Fruit fly (Drosophila melanogaster) whole organism, embryonic: ENCODE data around the gene CG14196.

ENCODE experiments used
- Ada2b ChIP-seq: fragments of 200-800 bp; sonication (Bioruptor generic); IDR thresholded peaks from 2 replicates; pipeline ENCODE4 v1.3.6; 2022; ENCODE audit warnings: missing biosample characterization, missing genetic modification characterization
- BEAF-32 ChIP-seq: fragments of 200-800 bp; sonication (Bioruptor generic); optimal IDR thresholded peaks from 3 replicates; lab custom pipeline; 2017; ENCODE audit warnings: missing biosample characterization, missing genetic modification characterization, mild to moderate bottlenecking, moderate library complexity, missing genetic modification reagents
- Bgb ChIP-seq: fragments of 200-800 bp; sonication (Bioruptor generic); IDR thresholded peaks from 2 replicates; pipeline ENCODE4 v1.3.6; 2022; ENCODE audit warnings: missing biosample characterization, missing genetic modification characterization; ENCODE audit not compliant: partially characterized antibody
- CG10543 ChIP-seq: fragments of 200-800 bp; sonication (Bioruptor generic); optimal IDR thresholded peaks from 3 replicates; lab custom pipeline; 2017; ENCODE audit warnings: missing biosample characterization, mild to moderate bottlenecking, missing genetic modification characterization, moderate library complexity
- CG12071 ChIP-seq: fragments of 200-800 bp; sonication (Bioruptor generic); optimal IDR thresholded peaks from 3 replicates; lab custom pipeline; 2018; ENCODE audit warnings: missing biosample characterization, mild to moderate bottlenecking, missing genetic modification characterization
- CG13624 ChIP-seq: fragments of 200-800 bp; sonication (Bioruptor generic); optimal IDR thresholded peaks from 2 replicates; lab custom pipeline; 2016; ENCODE audit warnings: missing biosample characterization, missing genetic modification characterization
- CG14710 ChIP-seq: fragments of 200-800 bp; sonication (Bioruptor generic); optimal IDR thresholded peaks from 3 replicates; lab custom pipeline; 2019; ENCODE audit warnings: missing biosample characterization, mild to moderate bottlenecking, missing genetic modification characterization, moderate library complexity
- CG16813 ChIP-seq: fragments of 200-800 bp; sonication (Bioruptor generic); IDR thresholded peaks from 3 replicates; pipeline ENCODE4 v1.3.6; 2022; ENCODE audit warnings: missing biosample characterization, missing genetic modification characterization; ENCODE audit not compliant: partially characterized antibody
- CG17359 ChIP-seq: fragments of 200-800 bp; sonication (Bioruptor generic); optimal IDR thresholded peaks from 3 replicates; lab custom pipeline; 2018; ENCODE audit warnings: missing biosample characterization, mild to moderate bottlenecking, missing genetic modification characterization, moderate library complexity
- CG2678 ChIP-seq: fragments of 200-800 bp; sonication (Bioruptor generic); optimal IDR thresholded peaks from 3 replicates; lab custom pipeline; 2019; ENCODE audit warnings: missing biosample characterization, mild to moderate bottlenecking, missing genetic modification characterization, moderate library complexity
- CG2712 ChIP-seq: fragments of 200-800 bp; optimal IDR thresholded peaks from 3 replicates; lab custom pipeline; 2019; ENCODE audit warnings: missing biosample characterization, mild to moderate bottlenecking, missing genetic modification characterization, moderate library complexity
- CG3838 ChIP-seq: fragments of 200-800 bp; sonication (Bioruptor generic); optimal IDR thresholded peaks from 3 replicates; lab custom pipeline; 2016; ENCODE audit warnings: missing biosample characterization, missing genetic modification characterization
- CG4360 ChIP-seq: fragments of 200-800 bp; sonication (Bioruptor generic); IDR thresholded peaks from 2 replicates; pipeline ENCODE4 v1.3.6; 2022; ENCODE audit warnings: missing biosample characterization, missing genetic modification characterization
- CG4404 ChIP-seq: fragments of 200-800 bp; sonication (Bioruptor generic); IDR thresholded peaks from 2 replicates; pipeline ENCODE4 v1.3.6; 2022; ENCODE audit warnings: missing biosample characterization, missing genetic modification characterization
- CG4707 ChIP-seq: fragments of 200-800 bp; sonication (Bioruptor generic); optimal IDR thresholded peaks from 2 replicates; lab custom pipeline; 2018; ENCODE audit warnings: missing biosample characterization, mild to moderate bottlenecking, missing genetic modification characterization, moderate library complexity
- CTCF ChIP-seq: fragments of 200-800 bp; sonication (Bioruptor generic); optimal IDR thresholded peaks from 2 replicates; lab custom pipeline; 2017; ENCODE audit warnings: missing biosample characterization, mild to moderate bottlenecking, missing genetic modification characterization, moderate library complexity
- CrebB ChIP-seq: fragments of 200-800 bp; sonication (Bioruptor generic); optimal IDR thresholded peaks from 3 replicates; lab custom pipeline; 2018; ENCODE audit warnings: missing biosample characterization, mild to moderate bottlenecking, missing genetic modification characterization
- D19A ChIP-seq: fragments of 200-800 bp; optimal IDR thresholded peaks from 3 replicates; lab custom pipeline; 2019; ENCODE audit warnings: missing biosample characterization, mild to moderate bottlenecking, missing genetic modification characterization, moderate library complexity
- Dp ChIP-seq: fragments of 200-800 bp; sonication (Bioruptor generic); optimal IDR thresholded peaks from 2 replicates; lab custom pipeline; 2018; ENCODE audit warnings: missing biosample characterization, mild to moderate bottlenecking, missing genetic modification characterization, moderate library complexity
- Dref ChIP-seq: fragments of 200-800 bp; sonication (Bioruptor generic); IDR thresholded peaks from 2 replicates; pipeline ENCODE4 v1.3.6; 2022; ENCODE audit warnings: missing biosample characterization, missing genetic modification characterization
- E2f2 ChIP-seq: fragments of 200-800 bp; sonication (Bioruptor generic); IDR thresholded peaks from 2 replicates; pipeline ENCODE4 v1.3.6; 2022; ENCODE audit warnings: missing biosample characterization, missing genetic modification characterization
- HmgZ ChIP-seq: fragments of 200-800 bp; sonication (Bioruptor generic); optimal IDR thresholded peaks from 2 replicates; lab custom pipeline; 2018; ENCODE audit warnings: missing biosample characterization, mild to moderate bottlenecking, missing genetic modification characterization
- Jarid2 ChIP-seq: fragments of 200-800 bp; sonication (Bioruptor generic); optimal IDR thresholded peaks from 3 replicates; lab custom pipeline; 2017; ENCODE audit warnings: mild to moderate bottlenecking, missing biosample characterization, missing genetic modification reagents, missing genetic modification characterization
- Med ChIP-seq: fragments of 200-800 bp; sonication (Bioruptor generic); peaks from one replicate; lab custom pipeline; 2016; ENCODE audit warnings: missing biosample characterization, missing genetic modification characterization, mild to moderate bottlenecking, inconsistent platforms, moderate library complexity
- Scr ChIP-seq: fragments of 200-800 bp; sonication (Bioruptor generic); IDR thresholded peaks from 2 replicates; pipeline ENCODE4 v1.3.6; 2022; ENCODE audit warnings: missing biosample characterization, missing genetic modification characterization; ENCODE audit not compliant: partially characterized antibody
- Sry-δ ChIP-seq: fragments of 200-800 bp; sonication (Bioruptor generic); optimal IDR thresholded peaks from 2 replicates; lab custom pipeline; 2016; ENCODE audit warnings: missing biosample characterization, missing genetic modification characterization
- amos ChIP-seq: fragments of 200-800 bp; sonication (Bioruptor generic); IDR thresholded peaks from 2 replicates; pipeline ENCODE4 v1.3.6; 2022; ENCODE audit warnings: missing biosample characterization, missing genetic modification characterization; ENCODE audit not compliant: partially characterized antibody
- ato ChIP-seq: fragments of 200-800 bp; sonication (Bioruptor generic); IDR thresholded peaks from 2 replicates; pipeline ENCODE4 v1.3.6; 2022; ENCODE audit warnings: missing biosample characterization, missing genetic modification characterization; ENCODE audit not compliant: partially characterized antibody
- bbx ChIP-seq: fragments of 200-800 bp; sonication (Bioruptor generic); IDR thresholded peaks from 2 replicates; pipeline ENCODE4 v1.3.6; 2022; ENCODE audit warnings: missing biosample characterization, missing genetic modification characterization; ENCODE audit not compliant: partially characterized antibody
- da ChIP-seq: fragments of 200-800 bp; sonication (Bioruptor generic); optimal IDR thresholded peaks from 2 replicates; lab custom pipeline; 2016; ENCODE audit warnings: missing biosample characterization, missing genetic modification characterization
- dimm ChIP-seq: fragments of 200-800 bp; sonication (Bioruptor generic); IDR thresholded peaks from 2 replicates; pipeline ENCODE4 v1.3.6; 2022; ENCODE audit warnings: missing biosample characterization, missing genetic modification characterization
- dysf ChIP-seq: fragments of 200-800 bp; sonication (Bioruptor generic); IDR thresholded peaks from 3 replicates; pipeline ENCODE4 v1.3.6; 2022; ENCODE audit warnings: missing biosample characterization, missing genetic modification characterization
- fd3F ChIP-seq: fragments of 200-800 bp; sonication (Bioruptor generic); optimal IDR thresholded peaks from 2 replicates; lab custom pipeline; 2018; ENCODE audit warnings: missing biosample characterization, mild to moderate bottlenecking, missing genetic modification characterization, moderate library complexity
- grau ChIP-seq: fragments of 200-800 bp; optimal IDR thresholded peaks from 3 replicates; lab custom pipeline; 2019; ENCODE audit warnings: missing biosample characterization, mild to moderate bottlenecking, missing genetic modification characterization, moderate library complexity
- ken ChIP-seq: fragments of 200-800 bp; sonication (Bioruptor generic); IDR thresholded peaks from 3 replicates; pipeline ENCODE4 v1.3.6; 2022; ENCODE audit warnings: missing biosample characterization, missing genetic modification characterization
- mld ChIP-seq: fragments of 200-800 bp; sonication (Bioruptor generic); IDR thresholded peaks from 3 replicates; pipeline ENCODE4 v1.3.6; 2022; ENCODE audit warnings: missing biosample characterization, missing genetic modification characterization; ENCODE audit not compliant: partially characterized antibody
- nom ChIP-seq: fragments of 200-800 bp; sonication (Bioruptor generic); optimal IDR thresholded peaks from 2 replicates; lab custom pipeline; 2017; ENCODE audit warnings: missing biosample characterization, missing genetic modification characterization, mild to moderate bottlenecking, moderate library complexity, missing genetic modification reagents
- odd ChIP-seq: fragments of 200-800 bp; sonication (Bioruptor generic); optimal IDR thresholded peaks from 2 replicates; lab custom pipeline; 2017; ENCODE audit warnings: missing biosample characterization, mild to moderate bottlenecking, missing genetic modification characterization
- org-1 ChIP-seq: fragments of 200-800 bp; sonication (Bioruptor generic); optimal IDR thresholded peaks from 2 replicates; lab custom pipeline; 2017; ENCODE audit warnings: missing biosample characterization, missing genetic modification characterization
- pan ChIP-seq, 4 experiments: fragments of >200 bp in 3 of 4; fragments of 200-800 bp in 1 of 4; sonication (Bioruptor generic) in 1 of 4; optimal IDR thresholded peaks in 3 of 4; IDR thresholded peaks in 1 of 4; 2 replicates each; pipeline versions ENCODE4 v1.3.6 to Lab custom; 2017 to 2022; ENCODE audit warnings: missing biosample characterization in 2 of 4, missing genetic modification characterization in 2 of 4, mixed read lengths in 1 of 4
- phol ChIP-seq: fragments of 200-800 bp; sonication (Bioruptor generic); optimal IDR thresholded peaks from 3 replicates; lab custom pipeline; 2018; ENCODE audit warnings: missing biosample characterization, mild to moderate bottlenecking, missing genetic modification characterization, moderate library complexity
- pzg ChIP-seq: fragments of 200-800 bp; sonication (Bioruptor generic); optimal IDR thresholded peaks from 3 replicates; lab custom pipeline; 2018; ENCODE audit warnings: missing biosample characterization, mild to moderate bottlenecking, missing genetic modification characterization, moderate library complexity
- run ChIP-seq: fragments of 200-800 bp; sonication (Bioruptor generic); optimal IDR thresholded peaks from 3 replicates; lab custom pipeline; 2018; ENCODE audit warnings: missing biosample characterization, mild to moderate bottlenecking, missing genetic modification characterization
- sna ChIP-seq: fragments of 200-800 bp; sonication (Bioruptor generic); IDR thresholded peaks from 2 replicates; pipeline ENCODE4 v1.3.6; 2022; ENCODE audit warnings: missing biosample characterization, missing genetic modification characterization; ENCODE audit not compliant: partially characterized antibody
- trh ChIP-seq: fragments of 200-800 bp; sonication (Bioruptor generic); optimal IDR thresholded peaks from 2 replicates; lab custom pipeline; 2016; ENCODE audit warnings: missing biosample characterization, missing genetic modification characterization
- zf30C ChIP-seq: fragments of 200-800 bp; sonication (Bioruptor generic); optimal IDR thresholded peaks from 3 replicates; lab custom pipeline; 2018; ENCODE audit warnings: missing biosample characterization, mild to moderate bottlenecking, missing genetic modification characterization

Gene CG14196

DNA sequence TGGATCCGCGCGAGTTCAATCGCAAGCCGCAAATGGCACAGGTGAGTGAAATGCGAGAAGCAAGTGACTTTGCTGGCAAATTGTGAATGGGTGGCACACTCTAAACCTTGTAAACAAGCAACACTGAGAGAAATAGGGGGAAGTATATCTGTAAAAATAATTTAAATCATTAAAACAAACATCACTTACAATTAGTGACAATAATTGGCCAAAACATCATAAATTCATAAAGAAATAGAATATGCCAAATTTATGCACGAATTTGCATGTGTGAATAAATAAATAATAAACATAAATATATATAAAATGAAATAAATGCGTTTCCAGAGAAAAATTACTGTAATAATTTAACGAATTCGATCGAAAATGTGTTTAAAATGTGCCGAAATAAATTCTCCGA is 20.9 kb upstream of the CG14196 start (continued):
- peak; percentile 41 for TF ChIP-seq D19A (tag; lab: Kevin White, UChicago)
- TF ChIP-seq CG2678 (tag; lab: Kevin White, UChicago): peak; percentile 50

DNA sequence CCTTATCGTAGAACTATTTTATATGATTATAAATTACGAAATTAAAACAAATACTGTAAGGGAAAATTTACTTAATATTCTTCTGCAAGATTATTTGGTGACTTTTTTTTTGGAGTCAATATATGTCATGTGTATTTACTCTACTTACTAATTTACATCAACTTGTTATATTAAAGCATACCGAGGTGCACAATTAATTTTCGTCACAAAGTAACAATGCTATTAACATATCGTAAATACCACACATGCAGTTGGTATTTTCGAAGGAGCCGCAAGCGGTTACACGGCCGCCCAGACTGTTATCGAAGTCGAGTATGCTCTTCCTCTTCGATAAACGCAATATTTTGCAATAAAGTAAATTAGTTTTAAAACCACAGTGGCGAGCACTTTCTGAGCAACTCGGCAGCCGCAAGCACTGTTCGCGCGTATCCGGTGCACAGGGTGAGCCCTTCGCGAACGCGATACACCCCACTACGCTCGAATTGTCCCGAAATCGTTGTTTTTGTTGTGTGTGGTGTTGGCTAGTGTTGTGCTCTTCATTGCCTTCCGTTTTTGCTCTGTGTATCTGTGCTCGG is 20.0 kb upstream of the CG14196 start, which contains the start of gene Vav:
Gene Vav (plus strand): TSS at position 293 of the 575 bp plus-strand sequence.
- TF ChIP-seq CG4404 (GFP tag; lab: Robert Waterston, UW) (no peak), CG3838 (GFP tag; lab: Kevin White, UChicago) (no peak), odd (GFP tag; lab: Kevin White, UChicago) (peak; percentile 52), nom (GFP tag; lab: Kevin White, UChicago) (peak; percentile 44), CG4360 (GFP tag; lab: Robert Waterston, UW) (0 out of 2 replicates have a peak, but pooled peaks have one; percentile 18), HmgZ (tag; lab: Kevin White, UChicago) (peak; percentile 3), CG14710 (tag; lab: Kevin White, UChicago) (peak; percentile 24), CG13624 (GFP tag; lab: Kevin White, UChicago) (no peak), Sry-δ (GFP tag; lab: Kevin White, UChicago) (peak; percentile 10), dysf (GFP tag; lab: Robert Waterston, UW) (0 out of 3 replicates have a peak, but pooled peaks have one; percentile 6), pzg (GFP tag; lab: Kevin White, UChicago) (peak; percentile 48), Dref (GFP tag; lab: Robert Waterston, UW) (peak; percentile 73), org-1 (GFP tag; lab: Kevin White, UChicago) (no peak), Dp (GFP tag; lab: Kevin White, UChicago) (peak; percentile 9), amos (peak; percentile 42), trh (GFP tag; lab: Kevin White, UChicago) (no peak), Bgb (GFP tag; lab: Robert Waterston, UW) (peak; percentile 50; the same call in 1 of the 2 replicates), mld (GFP tag; lab: Robert Waterston, UW) (0 out of 3 replicates have a peak, but pooled peaks have one; percentile 28), phol (tag; lab: Kevin White, UChicago) (no peak), sna (GFP tag; lab: Robert Waterston, UW) (peak; percentile 50), zf30C (GFP tag; lab: Kevin White, UChicago) (peak; percentile 63), run (tag; lab: Kevin White, UChicago) (no peak), bbx (GFP tag; lab: Robert Waterston, UW) (peak; percentile 46), E2f2 (GFP tag; lab: Robert Waterston, UW) (peak; percentile 53; the same call in 1 of the 2 replicates), CG17359 (no peak), pan (optimal IDR thresholded peaks at IDR 0.05; lab: Kevin White, UChicago) (no peak), pan (GFP tag; optimal IDR thresholded peaks at IDR 0.05 in 1 of 2, IDR thresholded peaks at IDR 0.05 in 1 of 2) (peak in 1 of 2 experiments; percentile 37), CTCF (peak; percentile 68), CG12071 (GFP tag; lab: Kevin White, UChicago) (peak; percentile 51), Jarid2 (peak; percentile 38), da (GFP tag; lab: Kevin White, UChicago) (no peak), BEAF-32 (GFP tag; lab: Kevin White, UChicago) (peak; percentile 36), CG4707 (no peak), fd3F (no peak), Ada2b (GFP tag; lab: Robert Waterston, UW) (no peak), grau (tag; lab: Kevin White, UChicago) (peak; percentile 3), CG10543 (GFP tag; lab: Kevin White, UChicago) (peak; percentile 27), CG2712 (tag; lab: Kevin White, UChicago) (no peak), CG16813 (GFP tag; lab: Robert Waterston, UW) (0 out of 3 replicates have a peak, but pooled peaks have one; percentile 23), Scr (GFP tag; lab: Robert Waterston, UW) (peak; percentile 47), CrebB (tag; lab: Kevin White, UChicago) (peak; percentile 40), ken (GFP tag; lab: Robert Waterston, UW) (no peak), ato (peak; percentile 40; the same call in 1 of the 2 replicates), dimm (no peak), Med (GFP tag; lab: Kevin White, UChicago) (peak; percentile 65)
